Fruit fly (Drosophila melanogaster) whole organism, pupa: ENCODE data around the gene CG14864.

Source experiments
- CG10348 ChIP-seq: fragments of 200-800 bp; sonication (Bioruptor generic); IDR thresholded peaks from 2 replicates; pipeline ENCODE4 v1.3.6; 2022; ENCODE audit warnings: missing biosample characterization, missing genetic modification characterization
- CG12605 ChIP-seq: fragments of 200-800 bp; sonication (Bioruptor generic); IDR thresholded peaks from 2 replicates; pipeline ENCODE4 v1.3.6; 2022; ENCODE audit warnings: missing biosample characterization, missing genetic modification characterization
- CG17806 ChIP-seq: fragments of 200-800 bp; sonication (Bioruptor generic); optimal IDR thresholded peaks from 2 replicates; lab custom pipeline; 2018; ENCODE audit warnings: missing biosample characterization, mild to moderate bottlenecking, missing genetic modification characterization, moderate library complexity
- CG34367 ChIP-seq: fragments of 200-800 bp; sonication (Bioruptor generic); optimal IDR thresholded peaks from 2 replicates; lab custom pipeline; 2018; ENCODE audit warnings: missing biosample characterization, mild to moderate bottlenecking, missing genetic modification characterization
- CG4496 ChIP-seq: fragments of 200-800 bp; sonication (Bioruptor generic); IDR thresholded peaks from 3 replicates; pipeline ENCODE4 v1.3.6; 2022; ENCODE audit warnings: missing biosample characterization, missing genetic modification characterization
- CG8159 ChIP-seq: fragments of 200-800 bp; sonication (Bioruptor generic); optimal IDR thresholded peaks from 3 replicates; lab custom pipeline; 2018; ENCODE audit warnings: missing biosample characterization, mild to moderate bottlenecking, missing genetic modification characterization, moderate library complexity
- D1 ChIP-seq: fragments of 200-800 bp; sonication (Bioruptor generic); optimal IDR thresholded peaks from 2 replicates; lab custom pipeline; 2018; ENCODE audit warnings: missing biosample characterization, mild to moderate bottlenecking, missing genetic modification characterization, moderate library complexity
- EcR ChIP-seq: fragments of 200-800 bp; sonication (Bioruptor generic); optimal IDR thresholded peaks from 3 replicates; lab custom pipeline; 2019; ENCODE audit warnings: missing biosample characterization, missing genetic modification characterization, mild to moderate bottlenecking, moderate library complexity, missing genetic modification reagents
- Ets98B ChIP-seq: fragments of 200-800 bp; sonication (Bioruptor generic); IDR thresholded peaks from 2 replicates; pipeline ENCODE4 v1.3.6; 2022; ENCODE audit warnings: missing biosample characterization, missing genetic modification characterization
- Pif1A ChIP-seq: fragments of 200-800 bp; sonication (Bioruptor generic); optimal IDR thresholded peaks from 3 replicates; lab custom pipeline; 2016; ENCODE audit warnings: missing biosample characterization, missing genetic modification characterization
- Snoo ChIP-seq: fragments of 200-800 bp; sonication (Bioruptor generic); optimal IDR thresholded peaks from 3 replicates; lab custom pipeline; 2017; ENCODE audit warnings: missing biosample characterization, mild to moderate bottlenecking, missing genetic modification characterization, inconsistent platforms
- gl ChIP-seq: fragments of 200-800 bp; sonication (Bioruptor generic); optimal IDR thresholded peaks from 2 replicates; lab custom pipeline; 2018; ENCODE audit warnings: missing biosample characterization, mild to moderate bottlenecking, missing genetic modification characterization
- rn ChIP-seq: fragments of 200-800 bp; sonication (Bioruptor generic); IDR thresholded peaks from 2 replicates; pipeline ENCODE4 v1.3.6; 2022; ENCODE audit warnings: missing biosample characterization, missing genetic modification characterization

DNA sequence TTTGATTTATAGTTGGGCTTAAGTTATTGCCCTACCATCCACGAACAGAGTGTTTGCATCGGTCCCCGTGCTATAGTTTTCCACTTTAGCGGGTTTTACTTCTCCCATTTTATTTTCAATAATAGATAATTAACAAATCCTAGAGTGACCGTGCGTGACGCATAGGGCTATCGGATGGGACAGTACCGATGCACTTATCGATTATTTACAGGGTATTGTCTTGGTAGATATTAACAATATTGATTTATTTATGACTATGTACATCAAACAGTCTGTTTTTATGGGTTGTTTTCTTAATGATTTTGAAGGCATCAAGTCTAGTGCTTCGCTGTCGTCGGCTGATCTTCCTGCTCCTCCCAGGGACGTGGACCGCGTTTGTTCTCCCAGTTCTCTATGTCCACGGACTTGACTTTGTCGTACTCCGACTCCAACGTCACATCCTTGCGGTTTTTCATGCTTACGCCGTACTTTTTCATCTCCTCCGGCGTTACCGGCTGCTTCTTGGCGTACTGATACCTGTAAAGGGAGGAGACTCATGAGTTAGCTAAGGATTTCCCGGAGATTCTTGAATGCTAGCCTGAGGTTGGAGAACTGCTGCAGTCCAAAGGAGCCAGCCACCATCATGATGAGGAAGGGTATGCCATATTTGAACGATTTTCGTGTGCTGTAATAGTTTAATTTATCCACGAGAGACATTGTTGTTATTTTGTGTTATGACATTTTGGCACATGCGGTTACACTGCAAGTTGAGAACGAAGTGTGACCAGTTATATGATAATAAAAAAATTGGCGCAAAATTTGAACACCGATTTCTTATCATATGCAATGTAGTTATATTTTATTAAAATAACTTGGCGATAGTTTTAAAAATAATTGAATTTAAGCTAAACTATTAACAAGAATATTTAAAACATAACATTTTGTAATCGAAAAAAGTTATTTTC is 9.9 kb upstream of the CG14864 start, which contains the start of the genes MRG15 and Tm1:
- no peak for TF ChIP-seq CG17806 (tag; lab: Kevin White, UChicago)
- TF ChIP-seq CG8159 (tag; lab: Kevin White, UChicago), result no peak
- no peak for TF ChIP-seq gl (tag; lab: Kevin White, UChicago)
- no peak for TF ChIP-seq EcR (GFP tag; lab: Kevin White, UChicago)
- no peak for TF ChIP-seq D1 (tag; lab: Kevin White, UChicago)
- TF ChIP-seq CG4496 (GFP tag; lab: Robert Waterston, UW), result no peak
- TF ChIP-seq CG12605 (GFP tag; lab: Robert Waterston, UW), result no peak
- no peak for TF ChIP-seq Pif1A
- no peak for TF ChIP-seq CG34367
- TF ChIP-seq Ets98B (GFP tag; lab: Robert Waterston, UW), result no peak
- TF ChIP-seq CG10348 (GFP tag; lab: Robert Waterston, UW), result no peak
- TF ChIP-seq rn (GFP tag; lab: Robert Waterston, UW), result no peak
- TF ChIP-seq Snoo (tag; lab: Kevin White, UChicago), result no peak
